Worm (Caenorhabditis elegans): ENCODE measurements around the gene polh-1.

- no peak for TF ChIP-seq ztf-23 (GFP tag; IDR thresholded peaks at IDR 0.05)
- no peak for TF ChIP-seq klf-2 (GFP tag; conservative IDR thresholded peaks at IDR 0.05)
- no peak for TF ChIP-seq tab-1 (GFP tag; IDR thresholded peaks at IDR 0.05)
- no peak for TF ChIP-seq med-1 (GFP tag; optimal IDR thresholded peaks at IDR 0.05; ENCODE audit: insufficient read depth)
- no peak for TF ChIP-seq ref-1 (GFP tag; conservative IDR thresholded peaks at IDR 0.05)
- TF ChIP-seq ztf-29 (GFP tag; IDR thresholded peaks at IDR 0.05): no peak
- TF ChIP-seq cog-1 (tag; optimal IDR thresholded peaks at IDR 0.05): no peak
- TF ChIP-seq T22C8.4 (GFP tag; IDR thresholded peaks at IDR 0.05): no peak
- no peak for TF ChIP-seq flt-1 (GFP tag; IDR thresholded peaks at IDR 0.05)
Measured at ce11 chrIII:1922516-1922915, 27.6 kb downstream of the polh-1 start.

All from whole organism, midembryonic.